Fruit fly (Drosophila melanogaster): Measurements from ENCODE around the gene CG2116.

The CG2116 gene

DNA sequence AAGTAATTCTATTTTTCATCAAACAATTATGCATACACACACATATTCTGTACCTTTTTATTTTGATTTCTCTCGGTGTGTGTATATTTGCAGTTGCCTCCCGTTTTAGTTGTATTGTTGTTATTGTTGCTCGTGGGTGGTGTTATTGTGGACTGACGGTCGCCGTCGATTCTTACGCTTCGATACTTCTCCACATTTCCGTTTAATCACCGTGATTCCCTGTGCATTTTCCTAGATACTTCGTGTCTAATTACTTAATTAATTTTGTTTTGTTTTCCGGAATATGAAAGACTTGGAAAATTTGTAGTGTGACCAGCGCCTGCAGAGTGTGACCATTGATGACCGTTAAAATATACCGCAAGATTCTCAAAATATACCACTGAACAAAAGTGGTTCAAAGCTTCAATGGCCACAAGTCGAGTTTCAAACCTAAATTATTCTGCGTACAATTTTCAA, 35.9 kb upstream of the CG2116 start, which contains the start of gene UbcE2H (continued):
- peak; percentile 35; the same call in 1 of the 2 replicates for TF ChIP-seq MBD-R2 (GFP tag; IDR thresholded peaks at IDR 0.05)
- no peak for TF ChIP-seq vfl (GFP tag; optimal IDR thresholded peaks at IDR 0.05)
- TF ChIP-seq Atf3 (GFP tag; optimal IDR thresholded peaks at IDR 0.05): no peak
- peak; percentile 18 for TF ChIP-seq CG13624 (GFP tag; optimal IDR thresholded peaks at IDR 0.05)
- peak; percentile 23 for TF ChIP-seq CG17186 (GFP tag; optimal IDR thresholded peaks at IDR 0.05)
- TF ChIP-seq B-H1 (GFP tag; IDR thresholded peaks at IDR 0.05): no peak
- peak; percentile 71 for TF ChIP-seq CG1603 (tag; optimal IDR thresholded peaks at IDR 0.05)
- TF ChIP-seq CG9215 (GFP tag; IDR thresholded peaks at IDR 0.05): no peak
- peak; percentile 61 for TF ChIP-seq CTCF (GFP tag; optimal IDR thresholded peaks at IDR 0.05)
- no peak for TF ChIP-seq sob (GFP tag; IDR thresholded peaks at IDR 0.05)
- TF ChIP-seq Trl (optimal IDR thresholded peaks at IDR 0.05): no peak
- no peak for TF ChIP-seq Trl (GFP tag; optimal IDR thresholded peaks at IDR 0.05)
- TF ChIP-seq CG14710 (tag; optimal IDR thresholded peaks at IDR 0.05): peak; percentile 37
- peak; percentile 14 for TF ChIP-seq CG17568 (GFP tag; optimal IDR thresholded peaks at IDR 0.05)
- TF ChIP-seq CG9797 (GFP tag; optimal IDR thresholded peaks at IDR 0.05): peak; percentile 92
- TF ChIP-seq gce (GFP tag; IDR thresholded peaks at IDR 0.05): no peak
- no peak for TF ChIP-seq CG8290 (GFP tag; optimal IDR thresholded peaks at IDR 0.05)
- TF ChIP-seq CG8290 (tag; optimal IDR thresholded peaks at IDR 0.05): peak in 1 of 2 experiments; percentile 52
- TF ChIP-seq pzg (GFP tag; optimal IDR thresholded peaks at IDR 0.05): peak; percentile 91
- no peak for TF ChIP-seq CG13424 (tag; optimal IDR thresholded peaks at IDR 0.05)
- TF ChIP-seq CG15514 (GFP tag; optimal IDR thresholded peaks at IDR 0.05): peak; percentile 91
- TF ChIP-seq insv (GFP tag; optimal IDR thresholded peaks at IDR 0.05): peak in 1 of 2 experiments; percentile 7
- peak; percentile 3 for TF ChIP-seq NC2β (GFP tag; optimal IDR thresholded peaks at IDR 0.05)
- no peak for TF ChIP-seq btn (GFP tag; optimal IDR thresholded peaks at IDR 0.05)
- no peak for TF ChIP-seq hkb (optimal IDR thresholded peaks at IDR 0.05)
- TF ChIP-seq hkb (GFP tag; IDR thresholded peaks at IDR 0.05): no peak
- TF ChIP-seq trem (tag; optimal IDR thresholded peaks at IDR 0.05): peak; percentile 63
- TF ChIP-seq CG17829 (tag; optimal IDR thresholded peaks at IDR 0.05): peak; percentile 5
- peak; percentile 19 for TF ChIP-seq Hmr (GFP tag; optimal IDR thresholded peaks at IDR 0.05)
- peak; percentile 13 for TF ChIP-seq CG11504 (tag; optimal IDR thresholded peaks at IDR 0.05)
- TF ChIP-seq ken (GFP tag; IDR thresholded peaks at IDR 0.05): no peak
- no peak for TF ChIP-seq bigmax (GFP tag; optimal IDR thresholded peaks at IDR 0.05)
- TF ChIP-seq Myb (GFP tag; optimal IDR thresholded peaks at IDR 0.05): peak; percentile 98
- peak; percentile 70 for TF ChIP-seq pita (GFP tag; optimal IDR thresholded peaks at IDR 0.05)
- TF ChIP-seq Dref (GFP tag; IDR thresholded peaks at IDR 0.05): peak; percentile 46; the same call in 1 of the 2 replicates
- TF ChIP-seq salm (tag; optimal IDR thresholded peaks at IDR 0.05): no peak
- peak; percentile 96 for TF ChIP-seq gfzf (GFP tag; optimal IDR thresholded peaks at IDR 0.05)
- TF ChIP-seq Elba2 (GFP tag; optimal IDR thresholded peaks at IDR 0.05): no peak
- no peak for TF ChIP-seq dimm (GFP tag; IDR thresholded peaks at IDR 0.05)
- no peak for TF ChIP-seq CG7786 (GFP tag; optimal IDR thresholded peaks at IDR 0.05)
- TF ChIP-seq Sox100B (GFP tag; optimal IDR thresholded peaks at IDR 0.05): no peak
- TF ChIP-seq ci (GFP tag; IDR thresholded peaks at IDR 0.05): 0 out of 3 replicates have a peak, but pooled peaks have one; percentile 25
- TF ChIP-seq sens-2 (GFP tag; IDR thresholded peaks at IDR 0.05): no peak
- no peak for TF ChIP-seq CG1602 (GFP tag; optimal IDR thresholded peaks at IDR 0.05)
- TF ChIP-seq CG10267 (tag; optimal IDR thresholded peaks at IDR 0.05): peak; percentile 29
- no peak for TF ChIP-seq peb (GFP tag; IDR thresholded peaks at IDR 0.05)
- no peak for TF ChIP-seq Neu2 (GFP tag; optimal IDR thresholded peaks at IDR 0.05; ENCODE audit: borderline replicate concordance)
- peak; percentile 27 for TF ChIP-seq HmgD (GFP tag; optimal IDR thresholded peaks at IDR 0.05)
- no peak for TF ChIP-seq CG2875 (GFP tag; optimal IDR thresholded peaks at IDR 0.05)
- no peak for TF ChIP-seq klu (GFP tag; IDR thresholded peaks at IDR 0.05)
- peak; percentile 65 for TF ChIP-seq sens (GFP tag)
- no peak for TF ChIP-seq CG15696 (tag; optimal IDR thresholded peaks at IDR 0.05)
- peak in 1 of 2 experiments; percentile 39 for TF ChIP-seq Pdp1 (GFP tag; optimal IDR thresholded peaks at IDR 0.05)
